Worm (Caenorhabditis elegans) whole organism, L4/young adult: ENCODE data around the gene ZK792.12.

Source experiments
- W03F9.2 ChIP-seq: fragments of 150-350 bp; optimal IDR thresholded peaks from 2 replicates; lab custom pipeline; 2014; ENCODE audit warnings: missing biosample characterization, missing genetic modification characterization
- dao-5 ChIP-seq: sonication (generic microtip); optimal IDR thresholded peaks from 2 replicates; lab custom pipeline; 2016; ENCODE audit warnings: missing genotype, missing genetic modification characterization, moderate library complexity, missing compliant biosample characterization
- him-1 ChIP-seq: sonication (generic microtip); optimal IDR thresholded peaks from 2 replicates; lab custom pipeline; 2016; ENCODE audit warnings: missing genotype, missing genetic modification reagents, missing genetic modification characterization, missing compliant biosample characterization

The ZK792.12 gene

ce11 chrIV:11713289-11713688 is 19.7 kb downstream of the ZK792.12 start:
- TF ChIP-seq W03F9.2 (tag; lab: Kevin White, UChicago) (no peak), him-1 (tag; lab: Kevin White, UChicago) (no peak), dao-5 (tag; lab: Kevin White, UChicago) (no peak)

ce11 chrIV:11714739-11715138 is 21.1 kb downstream of the ZK792.12 start, which contains the start of gene magi-1:
Gene magi-1 (plus strand): TSS chrIV:11715039.
- TF ChIP-seq W03F9.2 (tag; lab: Kevin White, UChicago): no peak
- TF ChIP-seq dao-5 (tag; lab: Kevin White, UChicago): no peak
- no peak for TF ChIP-seq him-1 (tag; lab: Kevin White, UChicago)

- TF ChIP-seq him-1 (tag; lab: Kevin White, UChicago): no peak
These were observed 22.8 kb downstream of the ZK792.12 start for ce11 chrIV:11716414-11716813.

- no peak for TF ChIP-seq W03F9.2 (tag; lab: Kevin White, UChicago)
- TF ChIP-seq dao-5 (tag; lab: Kevin White, UChicago): no peak
- TF ChIP-seq him-1 (tag; lab: Kevin White, UChicago): no peak
These were observed 23.7 kb downstream of the ZK792.12 start for ce11 chrIV:11717094-11717876.

- TF ChIP-seq him-1 (tag; lab: Kevin White, UChicago) (no peak), W03F9.2 (tag; lab: Kevin White, UChicago) (no peak), dao-5 (tag; lab: Kevin White, UChicago) (no peak)
These were observed 25.1 kb downstream of the ZK792.12 start for ce11 chrIV:11718653-11719052.

- no peak for TF ChIP-seq dao-5 (tag; lab: Kevin White, UChicago)
- TF ChIP-seq him-1 (tag; lab: Kevin White, UChicago): no peak
- no peak for TF ChIP-seq W03F9.2 (tag; lab: Kevin White, UChicago)
These were observed 28.3 kb downstream of the ZK792.12 start for ce11 chrIV:11721878-11722277.

- TF ChIP-seq W03F9.2 (tag; lab: Kevin White, UChicago) (no peak), him-1 (tag; lab: Kevin White, UChicago) (no peak), dao-5 (tag; lab: Kevin White, UChicago) (no peak)
These were observed 29.7 kb downstream of the ZK792.12 start for ce11 chrIV:11723255-11723654.

- no peak for TF ChIP-seq dao-5 (tag; lab: Kevin White, UChicago)
- no peak for TF ChIP-seq W03F9.2 (tag; lab: Kevin White, UChicago)
- TF ChIP-seq him-1 (tag; lab: Kevin White, UChicago): no peak
These were observed 41.4 kb downstream of the ZK792.12 start, which contains the start of gene K01A6.6 for ce11 chrIV:11735025-11735424. Gene K01A6.6 (plus strand): TSS chrIV:11735325.

- no peak for TF ChIP-seq W03F9.2 (tag; lab: Kevin White, UChicago)
- no peak for TF ChIP-seq him-1 (tag; lab: Kevin White, UChicago)
- TF ChIP-seq dao-5 (tag; lab: Kevin White, UChicago): no peak
These were observed 43.7 kb downstream of the ZK792.12 start, which contains the start of gene K01A6.8 for ce11 chrIV:11737269-11737668. Gene K01A6.8 (minus strand): TSS chrIV:11737369.

ce11 chrIV:11738092-11738617 is 44.6 kb downstream of the ZK792.12 start, which contains the start of gene K01A6.7:
Gene K01A6.7 (minus strand): TSS chrIV:11738567.
- TF ChIP-seq W03F9.2 (tag; lab: Kevin White, UChicago) (no peak), him-1 (tag; lab: Kevin White, UChicago) (no peak), dao-5 (tag; lab: Kevin White, UChicago) (no peak)

- TF ChIP-seq W03F9.2 (tag; lab: Kevin White, UChicago) (no peak), dao-5 (tag; lab: Kevin White, UChicago) (no peak), him-1 (tag; lab: Kevin White, UChicago) (no peak)
These were observed 46.6 kb downstream of the ZK792.12 start, which contains the start of gene K01A6.4 for ce11 chrIV:11740204-11740603. Gene K01A6.4 (minus strand): TSS chrIV:11740304.

- TF ChIP-seq him-1 (tag; lab: Kevin White, UChicago): no peak
- TF ChIP-seq W03F9.2 (tag; lab: Kevin White, UChicago): no peak
- TF ChIP-seq dao-5 (tag; lab: Kevin White, UChicago): no peak
These were observed 48.8 kb downstream of the ZK792.12 start, which contains the start of gene K01A6.5 for ce11 chrIV:11742406-11742805. Gene K01A6.5 (plus strand): TSS chrIV:11742706.
